Worm (Caenorhabditis elegans) whole organism, late embryonic: ENCODE measurements around the gene lin-39.

ENCODE experiments used
- C08G9.2 ChIP-seq: sonication (generic microtip); optimal IDR thresholded peaks from 2 replicates; lab custom pipeline; 2016; ENCODE audit warnings: mild to moderate bottlenecking, missing genetic modification characterization, moderate library complexity, missing compliant biosample characterization
- F13H6.1 ChIP-seq: sonication (generic microtip); optimal IDR thresholded peaks from 2 replicates; lab custom pipeline; 2016; ENCODE audit warnings: missing genetic modification characterization, missing compliant biosample characterization
- Y22D7AL.16 ChIP-seq: sonication (generic microtip); optimal IDR thresholded peaks from 2 replicates; lab custom pipeline; 2016; ENCODE audit warnings: missing genetic modification characterization, missing compliant biosample characterization
- ahr-1 ChIP-seq: sonication (generic microtip); optimal IDR thresholded peaks from 2 replicates; lab custom pipeline; 2016; ENCODE audit warnings: missing genetic modification characterization, missing compliant biosample characterization
- ama-1 ChIP-seq: fragments of 150-350 bp; optimal IDR thresholded peaks from 2 replicates; lab custom pipeline; 2014
- ceh-14 ChIP-seq: sonication (generic microtip); optimal IDR thresholded peaks from 2 replicates; lab custom pipeline; 2016; ENCODE audit warnings: missing genotype, missing genetic modification characterization, missing compliant biosample characterization
- ceh-22 ChIP-seq: sonication (generic microtip); optimal IDR thresholded peaks from 2 replicates; lab custom pipeline; 2017; ENCODE audit warnings: missing biosample characterization, missing genetic modification characterization
- ceh-24 ChIP-seq: sonication (generic microtip); optimal IDR thresholded peaks from 2 replicates; lab custom pipeline; 2016; ENCODE audit warnings: mild to moderate bottlenecking, missing genetic modification characterization, missing compliant biosample characterization
- ceh-30 ChIP-seq: fragments of 150-350 bp; optimal IDR thresholded peaks from 2 replicates; lab custom pipeline; 2014; ENCODE audit warnings: missing biosample characterization, missing genetic modification characterization
- ceh-31 ChIP-seq: sonication (generic microtip); optimal IDR thresholded peaks from 2 replicates; lab custom pipeline; 2016; ENCODE audit warnings: missing genetic modification characterization, missing compliant biosample characterization
- ceh-48 ChIP-seq: sonication (generic microtip); optimal IDR thresholded peaks from 2 replicates; lab custom pipeline; 2016; ENCODE audit warnings: missing genetic modification characterization, inconsistent platforms, missing compliant biosample characterization
- ceh-6 ChIP-seq: fragments of 200-800 bp; sonication (Bioruptor generic); optimal IDR thresholded peaks from 2 replicates; lab custom pipeline; 2018; ENCODE audit warnings: mild to moderate bottlenecking, missing genetic modification characterization, missing compliant biosample characterization
- dmd-4 ChIP-seq: sonication (generic microtip); optimal IDR thresholded peaks from 2 replicates; lab custom pipeline; 2016; ENCODE audit warnings: borderline replicate concordance, missing genetic modification characterization, missing compliant biosample characterization
- dve-1 ChIP-seq: sonication (generic microtip); optimal IDR thresholded peaks from 2 replicates; lab custom pipeline; 2017; ENCODE audit warnings: antibody characterized with exemption, mild to moderate bottlenecking, missing genetic modification characterization, missing compliant biosample characterization
- ets-4 ChIP-seq: sonication (generic microtip); optimal IDR thresholded peaks from 2 replicates; lab custom pipeline; 2016; ENCODE audit warnings: missing genetic modification characterization, missing compliant biosample characterization
- eyg-1 ChIP-seq: sonication (generic microtip); optimal IDR thresholded peaks from 2 replicates; lab custom pipeline; 2016; ENCODE audit warnings: missing genotype, missing genetic modification characterization, missing compliant biosample characterization
- fax-1 ChIP-seq: sonication (generic microtip); optimal IDR thresholded peaks from 2 replicates; lab custom pipeline; 2016; ENCODE audit warnings: missing genotype, missing genetic modification characterization, missing compliant biosample characterization
- fkh-10 ChIP-seq: fragments of 150-350 bp; optimal IDR thresholded peaks from 2 replicates; lab custom pipeline; 2014; ENCODE audit warnings: missing biosample characterization, missing genetic modification reagents, missing genetic modification characterization
- fkh-6 ChIP-seq: sonication (generic microtip); optimal IDR thresholded peaks from 2 replicates; lab custom pipeline; 2016; ENCODE audit warnings: missing genetic modification characterization, missing compliant biosample characterization
- hlh-13 ChIP-seq: fragments of 200-800 bp; sonication (Bioruptor generic); optimal IDR thresholded peaks from 2 replicates; lab custom pipeline; 2018; ENCODE audit warnings: mild to moderate bottlenecking, missing genetic modification characterization, missing compliant biosample characterization
- lim-6 ChIP-seq: sonication (generic microtip); optimal IDR thresholded peaks from 2 replicates; lab custom pipeline; 2016; ENCODE audit warnings: missing genetic modification characterization, missing compliant biosample characterization
- lin-11 ChIP-seq: fragments of 200-800 bp; sonication (Bioruptor generic); optimal IDR thresholded peaks from 2 replicates; lab custom pipeline; 2018; ENCODE audit warnings: mild to moderate bottlenecking, missing genetic modification characterization, missing compliant biosample characterization
- nfya-1 ChIP-seq: sonication (generic microtip); optimal IDR thresholded peaks from 2 replicates; lab custom pipeline; 2017; ENCODE audit warnings: missing genetic modification characterization, mild to moderate bottlenecking, missing compliant biosample characterization, antibody characterized with exemption, moderate library complexity
- nhr-11 ChIP-seq: fragments of 150-350 bp; optimal IDR thresholded peaks from 2 replicates; lab custom pipeline; 2014; ENCODE audit warnings: missing biosample characterization, missing genetic modification characterization
- npax-4 ChIP-seq: sonication (generic microtip); optimal IDR thresholded peaks from 2 replicates; lab custom pipeline; 2016; ENCODE audit warnings: missing genetic modification characterization, missing compliant biosample characterization
- odd-2 ChIP-seq: sonication (generic microtip); optimal IDR thresholded peaks from 2 replicates; lab custom pipeline; 2017; ENCODE audit warnings: antibody characterized with exemption, mild to moderate bottlenecking, missing genetic modification characterization, missing compliant biosample characterization
- pat-9 ChIP-seq: fragments of 200-800 bp; sonication (Bioruptor generic); optimal IDR thresholded peaks from 2 replicates; lab custom pipeline; 2018; ENCODE audit warnings: mild to moderate bottlenecking, missing genetic modification characterization, moderate library complexity, missing compliant biosample characterization
- pax-1 ChIP-seq: fragments of 150-350 bp; optimal IDR thresholded peaks from 2 replicates; lab custom pipeline; 2014; ENCODE audit warnings: missing biosample characterization, missing genetic modification characterization
- pha-2 ChIP-seq: sonication (generic microtip); optimal IDR thresholded peaks from 2 replicates; lab custom pipeline; 2017; ENCODE audit warnings: mild to moderate bottlenecking, missing genetic modification characterization, missing compliant biosample characterization
- pqm-1 ChIP-seq: sonication (generic microtip); optimal IDR thresholded peaks from 2 replicates; lab custom pipeline; 2016; ENCODE audit warnings: missing genetic modification characterization, missing compliant biosample characterization
- rnt-1 ChIP-seq: sonication (generic microtip); optimal IDR thresholded peaks from 2 replicates; lab custom pipeline; 2016; ENCODE audit warnings: missing genetic modification characterization, missing compliant biosample characterization
- sdc-2 ChIP-seq: sonication (generic microtip); optimal IDR thresholded peaks from 2 replicates; lab custom pipeline; 2016; ENCODE audit warnings: missing genotype, missing genetic modification characterization, missing compliant biosample characterization
- tbx-7 ChIP-seq: sonication (generic microtip); optimal IDR thresholded peaks from 2 replicates; lab custom pipeline; 2016; ENCODE audit warnings: missing genotype, missing genetic modification characterization, missing compliant biosample characterization
- unc-3 ChIP-seq, 2 experiments: fragments of 200-800 bp in 1 of 2; sonication (Bioruptor generic) in 1 of 2; sonication (generic microtip) in 1 of 2; conservative IDR thresholded peaks in 1 of 2; optimal IDR thresholded peaks in 1 of 2; 2 replicates each; pipeline versions ENCODE4 v1.3.6 to Lab custom; 2016 to 2022; ENCODE audit warnings: missing compliant biosample characterization in 2 of 2, missing genetic modification characterization in 2 of 2, missing genetic modification reagents in 1 of 2
- unc-42 ChIP-seq: sonication (generic microtip); optimal IDR thresholded peaks from 2 replicates; lab custom pipeline; 2016; ENCODE audit warnings: missing genotype, missing genetic modification characterization, missing compliant biosample characterization
- unc-86 ChIP-seq: sonication (generic microtip); optimal IDR thresholded peaks from 2 replicates; lab custom pipeline; 2016; ENCODE audit warnings: missing genetic modification characterization, missing compliant biosample characterization
- zip-5 ChIP-seq: sonication (generic microtip); optimal IDR thresholded peaks from 2 replicates; lab custom pipeline; 2016; ENCODE audit warnings: missing genetic modification characterization, missing compliant biosample characterization
- ztf-16 ChIP-seq: sonication (generic microtip); optimal IDR thresholded peaks from 2 replicates; lab custom pipeline; 2017; ENCODE audit warnings: missing genetic modification characterization, missing compliant biosample characterization

The lin-39 gene

DNA sequence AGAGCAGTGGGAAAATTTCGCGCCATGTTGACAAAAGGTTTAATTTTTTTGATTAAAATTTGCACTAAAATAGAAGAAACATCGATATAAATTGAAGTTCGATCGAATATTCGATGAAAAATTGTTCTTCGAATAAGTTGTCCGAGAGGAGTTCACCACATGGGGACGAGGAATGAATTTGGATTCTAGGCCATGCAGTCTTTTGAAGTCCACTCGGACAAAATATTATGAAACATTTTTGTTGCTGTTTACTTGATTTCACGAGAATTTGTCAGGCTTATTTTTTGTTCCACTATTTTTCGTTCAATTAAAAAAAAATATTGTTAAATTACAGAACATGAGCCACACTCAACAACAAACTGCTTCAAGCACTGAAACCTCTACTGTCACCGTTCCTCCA, 15.8 kb downstream of the lin-39 start, which contains the start of the genes cux-7 and C07H6.2 (continued):
- TF ChIP-seq ceh-14 = peak; percentile 84
- TF ChIP-seq Y22D7AL.16 = peak; percentile 27
- TF ChIP-seq pha-2 (tag; lab: Kevin White, UChicago) = no peak
- peak; percentile 87 for TF ChIP-seq fkh-6 (tag; lab: Kevin White, UChicago)
- TF ChIP-seq nhr-11 = no peak
- TF ChIP-seq npax-4 (tag; lab: Kevin White, UChicago) = no peak
- TF ChIP-seq fkh-10 (GFP tag; lab: Kevin White, UChicago) = no peak
- peak; percentile 96 for TF ChIP-seq zip-5
- TF ChIP-seq dve-1 = no peak
- TF ChIP-seq nfya-1 (tag; lab: Kevin White, UChicago) = peak; percentile 57
- TF ChIP-seq hlh-13 = peak; percentile 34
- TF ChIP-seq ama-1 (lab: Kevin White, UChicago) = no peak
- peak; percentile 89 for TF ChIP-seq fax-1 (tag; lab: Kevin White, UChicago)
- TF ChIP-seq eyg-1 = peak; percentile 85
- TF ChIP-seq ceh-22 (tag; lab: Kevin White, UChicago) = no peak
- TF ChIP-seq unc-86 (tag; lab: Kevin White, UChicago) = peak; percentile 35
- peak; percentile 69 for TF ChIP-seq pqm-1
- TF ChIP-seq unc-42 (tag; lab: Kevin White, UChicago) = peak; percentile 72
- TF ChIP-seq sdc-2 = peak; percentile 55
- peak; percentile 99 for TF ChIP-seq ets-4 (tag; lab: Kevin White, UChicago)
- TF ChIP-seq dmd-4 = peak; percentile 67
- TF ChIP-seq F13H6.1 (tag; lab: Kevin White, UChicago) = peak; percentile 94
- TF ChIP-seq ceh-48 (tag; lab: Kevin White, UChicago) = peak; percentile 34
- TF ChIP-seq lin-11 (tag; lab: Kevin White, UChicago) = no peak
- peak; percentile 90 for TF ChIP-seq ahr-1 (tag; lab: Kevin White, UChicago)
- TF ChIP-seq, all 69 proteins: peak for 40

ce11 chrIII:7518424-7518823, 18.0 kb downstream of the lin-39 start, which contains the start of gene clk-2:
TSS of gene clk-2 (minus strand) at chrIII:7518524.
- TF ChIP-seq ceh-30 (tag; lab: Kevin White, UChicago) (no peak), ceh-31 (tag; lab: Kevin White, UChicago) (no peak), ztf-16 (tag; lab: Kevin White, UChicago) (no peak), pat-9 (tag; lab: Kevin White, UChicago) (no peak), rnt-1 (tag; lab: Kevin White, UChicago) (no peak), odd-2 (no peak), dmd-4 (no peak), tbx-7 (tag; lab: Kevin White, UChicago) (no peak), unc-42 (tag; lab: Kevin White, UChicago) (no peak)

DNA sequence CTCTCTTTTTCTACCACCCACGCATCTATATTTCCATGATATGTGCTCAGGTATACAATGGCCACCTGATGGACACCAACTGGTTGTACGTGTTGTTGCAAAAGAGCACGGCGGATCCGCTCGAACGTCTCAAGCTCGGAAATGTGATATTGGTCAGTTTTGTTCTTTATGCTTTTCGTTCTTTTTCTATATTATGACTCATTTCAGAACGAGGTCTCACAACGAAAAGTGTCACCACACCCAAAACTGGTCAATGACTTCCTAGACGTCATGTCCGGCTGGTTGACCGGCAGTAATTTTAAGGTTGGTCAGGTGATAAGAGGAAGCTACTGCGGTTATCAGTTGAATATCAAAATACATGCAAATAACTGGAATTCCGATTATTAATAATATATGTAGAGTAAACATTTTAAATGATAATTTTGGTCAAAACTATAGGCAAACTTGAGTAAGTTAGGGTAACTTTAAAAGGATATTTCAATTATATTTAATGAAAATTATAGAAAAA, 28.2 kb downstream of the lin-39 start, which contains the start of gene cls-1:
cls-1 (plus strand) TSS at position 51 of the 508 bp plus-strand sequence.
- TF ChIP-seq ceh-6 (GFP tag; lab: Kevin White, UChicago) (no peak), unc-3 (GFP tag; conservative IDR thresholded peaks at IDR 0.05; lab: Robert Waterston, UW) (no peak), unc-3 (tag; optimal IDR thresholded peaks at IDR 0.05; lab: Kevin White, UChicago) (no peak), pax-1 (no peak), ceh-24 (tag; lab: Kevin White, UChicago) (no peak), ceh-31 (tag; lab: Kevin White, UChicago) (no peak), C08G9.2 (tag; lab: Kevin White, UChicago) (no peak), lin-11 (tag; lab: Kevin White, UChicago) (no peak), nfya-1 (tag; lab: Kevin White, UChicago) (no peak), lim-6 (tag; lab: Kevin White, UChicago) (no peak)
- TF ChIP-seq, all 69 proteins: peak for 0
